Worm (Caenorhabditis elegans): ENCODE data around the gene C14C6.3.

ce11 chrV:534176-534575 is 9.1 kb upstream of the C14C6.3 start, which contains the start of gene nhr-132:
- no peak for TF ChIP-seq pha-4 (tag; optimal IDR thresholded peaks at IDR 0.05)
- TF ChIP-seq tbx-8 (GFP tag; optimal IDR thresholded peaks at IDR 0.05): no peak
- no peak for TF ChIP-seq unc-62 (GFP tag; optimal IDR thresholded peaks at IDR 0.05)
- no peak for TF ChIP-seq ztf-11 (tag; optimal IDR thresholded peaks at IDR 0.05)
- TF ChIP-seq unc-39 (tag; optimal IDR thresholded peaks at IDR 0.05): no peak
- no peak for TF ChIP-seq unc-120 (tag; optimal IDR thresholded peaks at IDR 0.05; ENCODE audit: poor library complexity, severe bottlenecking)
- no peak for TF ChIP-seq ceh-83 (GFP tag; optimal IDR thresholded peaks at IDR 0.05)
- no peak for TF ChIP-seq hlh-1 (tag; optimal IDR thresholded peaks at IDR 0.05)
- TF ChIP-seq snpc-4 (tag; optimal IDR thresholded peaks at IDR 0.05): no peak
- no peak for TF ChIP-seq lin-13 (tag; optimal IDR thresholded peaks at IDR 0.05)
- no peak for TF ChIP-seq sptf-1 (tag; optimal IDR thresholded peaks at IDR 0.05)
